Fruit fly (Drosophila melanogaster) whole organism, wandering third instar larva: Measurements from ENCODE around the gene CG33282.

Experiments used
- Abd-B ChIP-seq: fragments of >200 bp; optimal IDR thresholded peaks from 2 replicates; lab custom pipeline; 2017; ENCODE audit warnings: missing biosample characterization, missing genetic modification characterization
- CG32264 ChIP-seq: fragments of 200-800 bp; sonication (Bioruptor generic); optimal IDR thresholded peaks from 2 replicates; lab custom pipeline; 2016; ENCODE audit warnings: missing biosample characterization, missing genetic modification characterization
- CG9705 ChIP-seq: fragments of 200-800 bp; sonication (Bioruptor generic); optimal IDR thresholded peaks from 2 replicates; lab custom pipeline; 2018; ENCODE audit warnings: missing biosample characterization, mild to moderate bottlenecking, missing genetic modification characterization
- CrebA ChIP-seq: fragments of 200-800 bp; sonication (Bioruptor generic); optimal IDR thresholded peaks from 2 replicates; lab custom pipeline; 2016; ENCODE audit warnings: missing biosample characterization, mild to moderate bottlenecking, missing genetic modification characterization, borderline replicate concordance
- Dfd ChIP-seq: fragments of >200 bp; optimal IDR thresholded peaks from 2 replicates; lab custom pipeline; 2017; ENCODE audit warnings: missing biosample characterization, missing genetic modification characterization
- Dif ChIP-seq: fragments of 200-275, 200-300 bp; sonication (Bioruptor generic); optimal IDR thresholded peaks from 2 replicates; lab custom pipeline; 2018; ENCODE audit warnings: missing biosample characterization, missing genetic modification characterization; ENCODE audit not compliant: partially characterized antibody
- GATAd ChIP-seq: sonication (Bioruptor generic); optimal IDR thresholded peaks from 2 replicates; lab custom pipeline; 2016; ENCODE audit warnings: missing biosample characterization, missing genetic modification characterization
- HLH106 ChIP-seq: fragments of 200-800 bp; optimal IDR thresholded peaks from 3 replicates; lab custom pipeline; 2019; ENCODE audit warnings: missing biosample characterization, mild to moderate bottlenecking, missing genetic modification characterization, moderate library complexity
- Hnf4 ChIP-seq: fragments of 200-800 bp; sonication (Bioruptor generic); optimal IDR thresholded peaks from 2 replicates; lab custom pipeline; 2016; ENCODE audit warnings: missing biosample characterization, mild to moderate bottlenecking, missing genetic modification characterization
- Hr78 ChIP-seq: fragments of >200 bp; optimal IDR thresholded peaks from 2 replicates; lab custom pipeline; 2017; ENCODE audit warnings: missing biosample characterization, missing genetic modification characterization
- Hr83 ChIP-seq: fragments of 200-300 bp; sonication (Bioruptor generic); optimal IDR thresholded peaks from 2 replicates; lab custom pipeline; 2016; ENCODE audit warnings: missing biosample characterization, mild to moderate bottlenecking, missing genetic modification characterization, moderate library complexity; ENCODE audit not compliant: poor library complexity, severe bottlenecking
- Jra ChIP-seq: sonication (Bioruptor generic); optimal IDR thresholded peaks from 2 replicates; lab custom pipeline; 2016; ENCODE audit warnings: missing biosample characterization, missing genetic modification characterization
- Mio ChIP-seq: sonication (Bioruptor generic); optimal IDR thresholded peaks from 2 replicates; lab custom pipeline; 2016; ENCODE audit warnings: missing biosample characterization, missing genetic modification characterization
- Myc ChIP-seq: fragments of >200 bp; optimal IDR thresholded peaks from 2 replicates; lab custom pipeline; 2017
- N ChIP-seq: fragments of >200 bp; optimal IDR thresholded peaks from 2 replicates; lab custom pipeline; 2018; ENCODE audit warnings: missing biosample characterization, missing external identifiers, missing genetic modification characterization
- OdsH ChIP-seq: fragments of 200-800 bp; sonication (Bioruptor generic); optimal IDR thresholded peaks from 2 replicates; lab custom pipeline; 2016; ENCODE audit warnings: missing biosample characterization, mild to moderate bottlenecking, missing genetic modification characterization
- Rel ChIP-seq, 2 experiments: fragments of 200-800 bp; sonication (Bioruptor generic) in 1 of 2; optimal IDR thresholded peaks; 2 replicates in 1 of 2; 3 replicates in 1 of 2; lab custom pipeline; 2016 to 2019; ENCODE audit warnings: mild to moderate bottlenecking in 2 of 2, missing biosample characterization in 2 of 2, missing genetic modification characterization in 2 of 2, moderate library complexity in 1 of 2
- Sp1 ChIP-seq: fragments of 200-800 bp; sonication (Bioruptor generic); optimal IDR thresholded peaks from 3 replicates; lab custom pipeline; 2019; ENCODE audit warnings: missing biosample characterization, mild to moderate bottlenecking, missing genetic modification characterization, moderate library complexity
- Vsx2 ChIP-seq: fragments of 200-300, 225-300 bp; sonication (Bioruptor generic); optimal IDR thresholded peaks from 2 replicates; lab custom pipeline; 2018; ENCODE audit warnings: missing biosample characterization, missing genetic modification characterization; ENCODE audit not compliant: partially characterized antibody
- br ChIP-seq: fragments of 200-800 bp; sonication (Bioruptor generic); optimal IDR thresholded peaks from 2 replicates; lab custom pipeline; 2016; ENCODE audit warnings: missing biosample characterization, missing genetic modification characterization
- brk ChIP-seq: fragments of 200-800 bp; sonication (Bioruptor generic); optimal IDR thresholded peaks from 2 replicates; lab custom pipeline; 2016; ENCODE audit warnings: missing biosample characterization, mild to moderate bottlenecking, missing genetic modification characterization
- dl ChIP-seq, 2 experiments: fragments of 175-275, 200-275 bp in 1 of 2; fragments of 200-275 bp in 1 of 2; sonication (Bioruptor generic); optimal IDR thresholded peaks; lab custom pipeline; 2018; ENCODE audit warnings: mild to moderate bottlenecking in 2 of 2, missing biosample characterization in 2 of 2, missing genetic modification characterization in 2 of 2, moderate library complexity in 2 of 2; ENCODE audit not compliant: partially characterized antibody in 2 of 2, insufficient read depth in 1 of 2
- dmrt93B ChIP-seq: fragments of 200-800 bp; sonication (Bioruptor generic); optimal IDR thresholded peaks from 2 replicates; lab custom pipeline; 2018; ENCODE audit warnings: missing biosample characterization, mild to moderate bottlenecking, missing genetic modification characterization
- dsf ChIP-seq: sonication (Bioruptor generic); optimal IDR thresholded peaks from 2 replicates; lab custom pipeline; 2016; ENCODE audit warnings: missing biosample characterization, missing genetic modification characterization, borderline replicate concordance
- ey ChIP-seq: fragments of 200-800 bp; sonication (Bioruptor generic); optimal IDR thresholded peaks from 2 replicates; lab custom pipeline; 2016; ENCODE audit warnings: missing biosample characterization, missing genetic modification characterization
- foxo ChIP-seq, 2 experiments: fragments of 200-800 bp; sonication (Bioruptor generic); optimal IDR thresholded peaks; 2 replicates in 1 of 2; 3 replicates in 1 of 2; lab custom pipeline; 2016 to 2017; ENCODE audit warnings: missing biosample characterization in 2 of 2, missing genetic modification characterization in 2 of 2
- fru ChIP-seq: fragments of 200-800 bp; sonication (Bioruptor generic); optimal IDR thresholded peaks from 3 replicates; lab custom pipeline; 2016; ENCODE audit warnings: missing biosample characterization, mild to moderate bottlenecking, missing genetic modification characterization
- h ChIP-seq: fragments of 200-800 bp; sonication (Bioruptor generic); optimal IDR thresholded peaks from 3 replicates; lab custom pipeline; 2016; ENCODE audit warnings: missing biosample characterization, mild to moderate bottlenecking, missing genetic modification characterization
- jim ChIP-seq: fragments of 175-275, 200-325 bp; sonication (Bioruptor generic); optimal IDR thresholded peaks from 2 replicates; lab custom pipeline; 2016; ENCODE audit warnings: missing biosample characterization, mild to moderate bottlenecking, missing genetic modification characterization
- lola ChIP-seq: fragments of >200 bp; optimal IDR thresholded peaks from 2 replicates; lab custom pipeline; 2017; ENCODE audit warnings: missing biosample characterization, missing genetic modification characterization
- pan ChIP-seq: fragments of >200 bp; optimal IDR thresholded peaks from 2 replicates; lab custom pipeline; 2017
- psq ChIP-seq: fragments of 200-800 bp; sonication (Bioruptor generic); optimal IDR thresholded peaks from 3 replicates; lab custom pipeline; 2017; ENCODE audit warnings: missing biosample characterization, mild to moderate bottlenecking, missing genetic modification characterization, moderate library complexity
- rgr ChIP-seq: fragments of 200-800 bp; sonication (Bioruptor generic); optimal IDR thresholded peaks from 3 replicates; lab custom pipeline; 2016; ENCODE audit warnings: missing biosample characterization, mild to moderate bottlenecking, missing genetic modification characterization
- sage ChIP-seq: fragments of 200-800 bp; sonication (Bioruptor generic); optimal IDR thresholded peaks from 2 replicates; lab custom pipeline; 2016; ENCODE audit warnings: missing biosample characterization, mild to moderate bottlenecking, missing genetic modification characterization
- sv ChIP-seq: fragments of 200-800 bp; sonication (Bioruptor generic); optimal IDR thresholded peaks from 3 replicates; lab custom pipeline; 2016; ENCODE audit warnings: missing biosample characterization, missing genetic modification characterization
- tai ChIP-seq: sonication (Bioruptor generic); optimal IDR thresholded peaks from 2 replicates; lab custom pipeline; 2016; ENCODE audit warnings: missing biosample characterization, missing genetic modification characterization
- usp ChIP-seq: fragments of >200 bp; optimal IDR thresholded peaks from 2 replicates; lab custom pipeline; 2017; ENCODE audit warnings: missing biosample characterization, missing genetic modification characterization
- woc ChIP-seq: sonication (Bioruptor generic); optimal IDR thresholded peaks from 2 replicates; lab custom pipeline; 2016; ENCODE audit warnings: missing biosample characterization, mild to moderate bottlenecking, missing genetic modification characterization

Gene CG33282

DNA sequence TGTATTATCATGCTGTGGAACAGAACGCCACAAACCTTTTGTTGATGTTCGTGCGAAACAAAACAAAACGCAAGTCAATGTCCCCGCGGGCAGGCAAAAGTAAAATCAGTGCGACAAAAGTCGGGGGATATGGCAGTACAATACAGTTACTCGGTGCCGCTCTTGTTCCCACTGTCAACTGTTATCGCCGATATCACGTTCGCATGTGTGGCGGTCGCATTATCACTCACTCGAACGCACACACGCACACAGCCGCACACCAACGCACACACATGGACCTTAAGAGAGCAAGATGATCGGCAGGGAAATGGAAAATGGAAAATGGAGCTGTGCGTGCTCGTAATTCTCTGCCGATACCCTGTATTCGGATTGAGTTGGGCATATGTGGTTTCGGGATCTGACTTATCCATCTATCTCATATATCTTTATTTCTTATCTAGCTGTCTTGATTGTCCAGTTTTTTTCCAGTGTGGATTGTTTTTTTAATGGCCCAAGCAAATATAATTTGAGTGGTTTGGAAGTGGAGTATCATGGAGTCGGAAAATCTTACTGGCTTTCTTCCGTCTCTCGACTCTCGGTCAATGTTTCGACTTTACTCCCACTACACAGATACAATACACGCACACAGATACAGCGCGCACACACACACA lies 11.0 kb downstream of the CG33282 start (continued):
- peak; percentile 30 for TF ChIP-seq h (GFP tag; lab: Kevin White, UChicago)

DNA sequence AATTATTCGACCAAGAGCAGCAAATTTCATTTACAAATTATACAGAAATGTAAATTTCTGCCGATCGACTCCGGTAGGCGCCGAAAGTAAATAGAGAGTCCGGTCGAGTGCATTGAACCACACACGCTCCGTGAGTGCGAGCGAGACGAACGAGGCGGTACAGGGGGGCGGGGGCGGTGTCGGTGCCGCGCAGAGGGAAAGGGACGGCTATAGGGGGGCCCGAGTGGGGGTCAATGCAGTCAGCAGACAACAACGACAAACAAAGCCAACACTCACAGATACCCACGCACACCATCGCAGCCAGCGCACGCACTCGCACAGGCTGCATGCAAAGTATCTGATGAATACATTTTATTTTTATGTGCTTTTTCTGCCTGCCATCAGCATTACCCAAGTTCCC lies 11.7 kb downstream of the CG33282 start:
- TF ChIP-seq CG9705 (GFP tag; lab: Kevin White, UChicago) (no peak), Rel (GFP tag; optimal IDR thresholded peaks at IDR 0.05; lab: Kevin White, UChicago) (no peak), Rel (tag; optimal IDR thresholded peaks at IDR 0.05; lab: Kevin White, UChicago) (peak; percentile 83), GATAd (GFP tag; lab: Kevin White, UChicago) (no peak), ey (GFP tag; lab: Kevin White, UChicago) (no peak), Hr78 (GFP tag; lab: Kevin White, UChicago) (no peak), psq (GFP tag; lab: Kevin White, UChicago) (peak; percentile 4), Dfd (peak; percentile 53), woc (GFP tag; lab: Kevin White, UChicago) (no peak), lola (GFP tag; lab: Kevin White, UChicago) (no peak), Hnf4 (GFP tag; lab: Kevin White, UChicago) (no peak), CG32264 (no peak), brk (GFP tag; lab: Kevin White, UChicago) (no peak), Mio (GFP tag; lab: Kevin White, UChicago) (no peak), OdsH (GFP tag; lab: Kevin White, UChicago) (no peak), Dif (GFP tag; lab: Kevin White, UChicago) (no peak), HLH106 (tag; lab: Kevin White, UChicago) (peak; percentile 3), tai (no peak), Sp1 (GFP tag; lab: Kevin White, UChicago) (peak; percentile 9), dsf (GFP tag; lab: Kevin White, UChicago) (no peak), Hr83 (GFP tag; lab: Kevin White, UChicago) (no peak), dl (GFP tag; optimal IDR thresholded peaks at IDR 0.05; lab: Kevin White, UChicago; ENCODE audit: insufficient read depth in 1 of 2, partially characterized antibody in 2 of 2) (no peak), dmrt93B (GFP tag; lab: Kevin White, UChicago) (no peak), sage (GFP tag; lab: Kevin White, UChicago) (no peak), sv (GFP tag; lab: Kevin White, UChicago) (no peak), fru (GFP tag; lab: Kevin White, UChicago) (no peak), br (GFP tag; lab: Kevin White, UChicago) (no peak), Abd-B (GFP tag; lab: Kevin White, UChicago) (no peak), pan (lab: Kevin White, UChicago) (no peak), N (GFP tag; lab: Kevin White, UChicago) (no peak), Myc (lab: Kevin White, UChicago) (no peak), jim (no peak), h (GFP tag; lab: Kevin White, UChicago) (no peak), rgr (peak; percentile 3), Vsx2 (GFP tag; lab: Kevin White, UChicago) (no peak), foxo (GFP tag; optimal IDR thresholded peaks at IDR 0.05; lab: Kevin White, UChicago) (no peak)
- TF ChIP-seq, all 38 proteins: peak for 6

DNA sequence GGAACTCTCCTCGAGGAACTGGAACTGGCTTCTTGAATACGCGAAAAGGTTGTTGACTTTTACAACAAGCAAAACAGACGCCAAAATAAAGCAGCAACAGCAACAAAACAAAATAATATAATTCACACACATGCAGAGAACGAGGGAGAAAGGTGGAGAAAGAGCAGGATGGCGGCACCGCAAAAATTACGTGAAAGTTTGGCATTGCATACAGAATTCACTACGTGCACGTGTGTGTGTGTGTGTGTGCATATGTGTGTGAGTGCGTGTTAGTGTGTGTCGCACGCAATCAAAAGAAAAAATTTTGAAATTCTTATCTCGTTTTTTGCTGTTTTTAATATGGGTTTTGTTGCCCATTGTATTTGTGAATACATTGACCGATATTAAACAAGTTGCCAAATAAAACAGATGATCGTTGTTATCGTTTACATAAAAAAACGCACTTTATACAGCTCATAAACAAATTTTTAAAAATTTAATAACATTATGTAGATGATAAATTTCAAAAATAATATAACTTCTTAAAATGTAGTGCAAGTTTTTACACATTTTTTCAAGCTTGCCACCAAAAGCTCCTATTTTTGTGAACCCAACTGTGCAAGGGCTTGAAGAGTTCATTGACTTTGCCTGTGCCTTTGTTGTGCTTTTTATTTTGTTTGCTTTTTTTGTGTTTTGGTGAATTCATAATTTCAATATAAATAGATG lies 13.7 kb downstream of the CG33282 start:
- no peak for TF ChIP-seq Myc (lab: Kevin White, UChicago)
- peak; percentile 90 for TF ChIP-seq Sp1 (GFP tag; lab: Kevin White, UChicago)
- peak; percentile 60 for TF ChIP-seq dmrt93B (GFP tag; lab: Kevin White, UChicago)
- TF ChIP-seq tai: peak; percentile 54
- no peak for TF ChIP-seq pan (lab: Kevin White, UChicago)
- peak in 1 of 2 experiments; percentile 71 for TF ChIP-seq foxo (GFP tag; optimal IDR thresholded peaks at IDR 0.05; lab: Kevin White, UChicago)
- peak; percentile 3 for TF ChIP-seq ey (GFP tag; lab: Kevin White, UChicago)
- TF ChIP-seq rgr: peak; percentile 60
- TF ChIP-seq usp (GFP tag; lab: Kevin White, UChicago): no peak
- TF ChIP-seq fru (GFP tag; lab: Kevin White, UChicago): peak; percentile 73
- TF ChIP-seq CG32264: no peak
- TF ChIP-seq HLH106 (tag; lab: Kevin White, UChicago): peak; percentile 81
- no peak for TF ChIP-seq sv (GFP tag; lab: Kevin White, UChicago)
- TF ChIP-seq woc (GFP tag; lab: Kevin White, UChicago): peak; percentile 16
- TF ChIP-seq Mio (GFP tag; lab: Kevin White, UChicago): no peak
- no peak for TF ChIP-seq dl (GFP tag; optimal IDR thresholded peaks at IDR 0.05; lab: Kevin White, UChicago; ENCODE audit: insufficient read depth in 1 of 2, partially characterized antibody in 2 of 2)
- no peak for TF ChIP-seq CG9705 (GFP tag; lab: Kevin White, UChicago)
- TF ChIP-seq Abd-B (GFP tag; lab: Kevin White, UChicago): no peak
- no peak for TF ChIP-seq Dif (GFP tag; lab: Kevin White, UChicago)
- peak; percentile 38 for TF ChIP-seq h (GFP tag; lab: Kevin White, UChicago)
- TF ChIP-seq Vsx2 (GFP tag; lab: Kevin White, UChicago): no peak
- no peak for TF ChIP-seq CrebA (GFP tag; lab: Kevin White, UChicago)
- peak; percentile 34 for TF ChIP-seq Jra
- TF ChIP-seq Hnf4 (GFP tag; lab: Kevin White, UChicago): peak; percentile 77
- TF ChIP-seq dsf (GFP tag; lab: Kevin White, UChicago): peak; percentile 20
- TF ChIP-seq Dfd: peak; percentile 44
- peak; percentile 85 for TF ChIP-seq OdsH (GFP tag; lab: Kevin White, UChicago)
- TF ChIP-seq Rel (GFP tag; optimal IDR thresholded peaks at IDR 0.05; lab: Kevin White, UChicago): no peak
- peak; percentile 52 for TF ChIP-seq Rel (tag; optimal IDR thresholded peaks at IDR 0.05; lab: Kevin White, UChicago)
- TF ChIP-seq sage (GFP tag; lab: Kevin White, UChicago): peak; percentile 52
- TF ChIP-seq br (GFP tag; lab: Kevin White, UChicago): peak; percentile 69
- TF ChIP-seq psq (GFP tag; lab: Kevin White, UChicago): peak; percentile 83
- no peak for TF ChIP-seq jim
